Fruit fly (Drosophila melanogaster) whole organism, wandering third instar larva: Measurements from ENCODE around the gene CG16865.

Source experiments
- GATAd ChIP-seq: sonication (Bioruptor generic); optimal IDR thresholded peaks from 2 replicates; lab custom pipeline; 2016; ENCODE audit warnings: missing biosample characterization, missing genetic modification characterization
- Hnf4 ChIP-seq: fragments of 200-800 bp; sonication (Bioruptor generic); optimal IDR thresholded peaks from 2 replicates; lab custom pipeline; 2016; ENCODE audit warnings: missing biosample characterization, mild to moderate bottlenecking, missing genetic modification characterization
- fru ChIP-seq: fragments of 200-800 bp; sonication (Bioruptor generic); optimal IDR thresholded peaks from 3 replicates; lab custom pipeline; 2016; ENCODE audit warnings: missing biosample characterization, mild to moderate bottlenecking, missing genetic modification characterization
- h ChIP-seq: fragments of 200-800 bp; sonication (Bioruptor generic); optimal IDR thresholded peaks from 3 replicates; lab custom pipeline; 2016; ENCODE audit warnings: missing biosample characterization, mild to moderate bottlenecking, missing genetic modification characterization
- pan ChIP-seq: fragments of >200 bp; optimal IDR thresholded peaks from 2 replicates; lab custom pipeline; 2017
- psq ChIP-seq: fragments of 200-800 bp; sonication (Bioruptor generic); optimal IDR thresholded peaks from 3 replicates; lab custom pipeline; 2017; ENCODE audit warnings: missing biosample characterization, mild to moderate bottlenecking, missing genetic modification characterization, moderate library complexity
- sage ChIP-seq: fragments of 200-800 bp; sonication (Bioruptor generic); optimal IDR thresholded peaks from 2 replicates; lab custom pipeline; 2016; ENCODE audit warnings: missing biosample characterization, mild to moderate bottlenecking, missing genetic modification characterization

- TF ChIP-seq GATAd (GFP tag; lab: Kevin White, UChicago) (no peak), sage (no peak), fru (GFP tag; lab: Kevin White, UChicago) (peak; percentile 42), h (peak; percentile 55), psq (no peak), Hnf4 (no peak), pan (no peak)
Observed at dm6 chr2L:13807097-13807496, 4.2 kb upstream of the CG16865 start.
